Worm (Caenorhabditis elegans): ENCODE results near the gene rsef-1.

rsef-1 gene

DNA sequence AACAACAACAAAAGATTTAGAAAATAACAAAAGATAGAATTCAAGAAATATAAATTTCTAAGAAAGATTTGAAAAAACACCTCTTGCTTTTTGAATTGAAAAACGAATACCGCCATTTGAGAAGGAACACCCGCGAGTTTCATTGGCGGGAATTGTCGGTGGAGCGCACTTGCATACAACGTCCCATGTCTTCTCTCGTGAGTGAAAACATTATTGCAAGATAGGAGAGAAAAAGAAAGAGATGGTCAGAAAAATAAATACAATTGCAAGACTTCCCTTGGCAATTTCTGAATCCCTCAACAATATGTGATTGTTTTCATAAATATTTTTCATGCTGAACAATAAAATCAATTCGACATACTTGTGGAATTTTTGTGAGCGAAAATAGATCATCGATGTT lies 46.9 kb upstream of the rsef-1 start, which contains the start of gene K10B3.5 (continued):
- peak; percentile 61 for TF ChIP-seq attf-5 (GFP tag; optimal IDR thresholded peaks at IDR 0.05)
- no peak for TF ChIP-seq snpc-1.1 (tag; optimal IDR thresholded peaks at IDR 0.05; ENCODE audit: insufficient read depth)
- peak; percentile 9 for TF ChIP-seq ztf-26 (tag; optimal IDR thresholded peaks at IDR 0.05)
- peak; percentile 21 for TF ChIP-seq K12H6.12 (tag; optimal IDR thresholded peaks at IDR 0.05)
- TF ChIP-seq F33H1.4 (GFP tag; IDR thresholded peaks at IDR 0.05) = no peak
- no peak for TF ChIP-seq gei-17 (GFP tag; optimal IDR thresholded peaks at IDR 0.05)
- peak; percentile 48 for TF ChIP-seq lin-40 (tag; optimal IDR thresholded peaks at IDR 0.05)
- TF ChIP-seq F23B12.7 (tag; optimal IDR thresholded peaks at IDR 0.05; ENCODE audit: insufficient read depth) = peak; percentile 78
- TF ChIP-seq lin-35 (GFP tag; optimal IDR thresholded peaks at IDR 0.05) = peak in 2 of 3 experiments; percentile 6 to 50
- TF ChIP-seq snpc-4 (GFP tag; optimal IDR thresholded peaks at IDR 0.05) = no peak
- TF ChIP-seq snpc-4 (tag; optimal IDR thresholded peaks at IDR 0.05) = peak in 1 of 4 experiments; percentile 14
- TF ChIP-seq cebp-1 (GFP tag; IDR thresholded peaks at IDR 0.05) = no peak
- peak; percentile 59 for TF ChIP-seq cebp-1 (tag; optimal IDR thresholded peaks at IDR 0.05)
- peak; percentile 93 for TF ChIP-seq mcd-1 (GFP tag; IDR thresholded peaks at IDR 0.05)
- no peak for TF ChIP-seq athp-1 (tag; optimal IDR thresholded peaks at IDR 0.05)

ce11 chrX:3102817-3103216 lies 43.6 kb upstream of the rsef-1 start:
- no peak for TF ChIP-seq lin-40 (tag; optimal IDR thresholded peaks at IDR 0.05)
- no peak for TF ChIP-seq ztf-25 (GFP tag; IDR thresholded peaks at IDR 0.05)
- peak; percentile 33 to 39 for TF ChIP-seq let-607 (tag; optimal IDR thresholded peaks at IDR 0.05)
- TF ChIP-seq him-1 (tag; optimal IDR thresholded peaks at IDR 0.05) = no peak
- TF ChIP-seq nhr-80 (tag; optimal IDR thresholded peaks at IDR 0.05) = peak; percentile 29
- no peak for TF ChIP-seq chd-7 (tag; optimal IDR thresholded peaks at IDR 0.05)
- TF ChIP-seq Y53G8AR.9 (GFP tag; conservative IDR thresholded peaks at IDR 0.05) = no peak
- peak; percentile 33; the same call in 1 of the 2 replicates for TF ChIP-seq B0336.3 (GFP tag; IDR thresholded peaks at IDR 0.05)
- TF ChIP-seq mxl-1 (tag; optimal IDR thresholded peaks at IDR 0.05) = no peak
- no peak for TF ChIP-seq zim-3 (tag; optimal IDR thresholded peaks at IDR 0.05)
- TF ChIP-seq F22D6.2 (tag; optimal IDR thresholded peaks at IDR 0.05) = no peak
- TF ChIP-seq F52B5.7 (tag; optimal IDR thresholded peaks at IDR 0.05) = no peak
- TF ChIP-seq mcd-1 (GFP tag; IDR thresholded peaks at IDR 0.05) = peak; percentile 52; the same call in 1 of the 2 replicates
- no peak for TF ChIP-seq lsy-27 (tag; optimal IDR thresholded peaks at IDR 0.05; ENCODE audit: borderline replicate concordance, insufficient read depth)
- no peak for TF ChIP-seq F37B4.10 (GFP tag; IDR thresholded peaks at IDR 0.05)
- peak; percentile 32 for TF ChIP-seq ceh-27 (GFP tag; optimal IDR thresholded peaks at IDR 0.05)
- TF ChIP-seq sea-2 (GFP tag; IDR thresholded peaks at IDR 0.05) = no peak
- TF ChIP-seq tbx-9 (tag; optimal IDR thresholded peaks at IDR 0.05; ENCODE audit: borderline replicate concordance) = no peak
- TF ChIP-seq cebp-2 (GFP tag; IDR thresholded peaks at IDR 0.05) = no peak
- TF ChIP-seq egl-44 (GFP tag; IDR thresholded peaks at IDR 0.05) = no peak
- peak; percentile 8; the same call in 1 of the 2 replicates for TF ChIP-seq hmg-1.2 (GFP tag; IDR thresholded peaks at IDR 0.05)
- TF ChIP-seq C17E4.6 (GFP tag; IDR thresholded peaks at IDR 0.05) = no peak
- no peak for TF ChIP-seq somi-1 (GFP tag; optimal IDR thresholded peaks at IDR 0.05)
- TF ChIP-seq unc-62 (GFP tag; optimal IDR thresholded peaks at IDR 0.05) = no peak
- TF ChIP-seq snpc-4 (GFP tag; optimal IDR thresholded peaks at IDR 0.05) = no peak
- no peak for TF ChIP-seq snpc-4 (tag; optimal IDR thresholded peaks at IDR 0.05)
- TF ChIP-seq tlf-1 (GFP tag; optimal IDR thresholded peaks at IDR 0.05) = no peak
- TF ChIP-seq nfyb-1 (GFP tag; IDR thresholded peaks at IDR 0.05) = peak; percentile 51; the same call in 1 of the 2 replicates
- no peak for TF ChIP-seq aptf-2 (GFP tag; conservative IDR thresholded peaks at IDR 0.05)
- TF ChIP-seq ekl-4 (GFP tag; IDR thresholded peaks at IDR 0.05) = no peak
- no peak for TF ChIP-seq snpc-1.1 (tag; optimal IDR thresholded peaks at IDR 0.05; ENCODE audit: insufficient read depth)
- TF ChIP-seq Y53F4B.3 (GFP tag; IDR thresholded peaks at IDR 0.05) = no peak
- no peak for TF ChIP-seq athp-1 (tag; optimal IDR thresholded peaks at IDR 0.05)
- TF ChIP-seq Y56A3A.18 (GFP tag; IDR thresholded peaks at IDR 0.05) = no peak
- no peak for TF ChIP-seq cebp-1 (GFP tag; IDR thresholded peaks at IDR 0.05)
- peak; percentile 12 for TF ChIP-seq cebp-1 (tag; optimal IDR thresholded peaks at IDR 0.05)
- no peak for TF ChIP-seq die-1 (tag; optimal IDR thresholded peaks at IDR 0.05)
- peak; percentile 58 for TF ChIP-seq dox-1 (GFP tag; IDR thresholded peaks at IDR 0.05)
- no peak for TF ChIP-seq dpff-1 (tag; optimal IDR thresholded peaks at IDR 0.05)

Measured in whole organism, young adult.